Fruit fly (Drosophila melanogaster) whole organism, wandering third instar larva: ENCODE data around the gene CG11601.

Experiments
- Abd-B ChIP-seq: fragments of >200 bp; optimal IDR thresholded peaks from 2 replicates; lab custom pipeline; 2017; ENCODE audit warnings: missing biosample characterization, missing genetic modification characterization
- Dfd ChIP-seq: fragments of >200 bp; optimal IDR thresholded peaks from 2 replicates; lab custom pipeline; 2017; ENCODE audit warnings: missing biosample characterization, missing genetic modification characterization
- Dif ChIP-seq: fragments of 200-275, 200-300 bp; sonication (Bioruptor generic); optimal IDR thresholded peaks from 2 replicates; lab custom pipeline; 2018; ENCODE audit warnings: missing biosample characterization, missing genetic modification characterization; ENCODE audit not compliant: partially characterized antibody
- Myc ChIP-seq: fragments of >200 bp; optimal IDR thresholded peaks from 2 replicates; lab custom pipeline; 2017
- lola ChIP-seq: fragments of >200 bp; optimal IDR thresholded peaks from 2 replicates; lab custom pipeline; 2017; ENCODE audit warnings: missing biosample characterization, missing genetic modification characterization
- pan ChIP-seq: fragments of >200 bp; optimal IDR thresholded peaks from 2 replicates; lab custom pipeline; 2017
- psq ChIP-seq: fragments of 200-800 bp; sonication (Bioruptor generic); optimal IDR thresholded peaks from 3 replicates; lab custom pipeline; 2017; ENCODE audit warnings: missing biosample characterization, mild to moderate bottlenecking, missing genetic modification characterization, moderate library complexity

- TF ChIP-seq lola (GFP tag; lab: Kevin White, UChicago) (no peak), Myc (lab: Kevin White, UChicago) (no peak), Abd-B (no peak), Dfd (GFP tag; lab: Kevin White, UChicago) (no peak), pan (lab: Kevin White, UChicago) (no peak), psq (no peak), Dif (no peak)
Measured at dm6 chr2L:291657-292056, 8.6 kb upstream of the CG11601 start, which contains the start of gene CG3625.
